Fruit fly (Drosophila melanogaster): ENCODE results near the gene CG2983.

The CG2983 gene

dm6 chr2L:2878188-2878587 lies 30.8 kb downstream of the CG2983 start, which contains the start of the genes Prx6a and Sbat (continued):
- TF ChIP-seq zfh1 (GFP tag; IDR thresholded peaks at IDR 0.05), result 0 out of 3 replicates have a peak, but pooled peaks have one; percentile 48
- peak; percentile 46 for TF ChIP-seq Mad (GFP tag; optimal IDR thresholded peaks at IDR 0.05)
- peak; percentile 74 for TF ChIP-seq dpn (GFP tag; optimal IDR thresholded peaks at IDR 0.05)
- peak; percentile 27 for TF ChIP-seq CG12071 (GFP tag; optimal IDR thresholded peaks at IDR 0.05)
- TF ChIP-seq CG17359 (tag; optimal IDR thresholded peaks at IDR 0.05), result peak; percentile 72
- TF ChIP-seq CG11504 (tag; optimal IDR thresholded peaks at IDR 0.05), result peak; percentile 69
- peak; percentile 75 for TF ChIP-seq Fer3 (tag; optimal IDR thresholded peaks at IDR 0.05)
- peak; percentile 88 for TF ChIP-seq CG8478 (optimal IDR thresholded peaks at IDR 0.05)
- peak; percentile 30 for TF ChIP-seq cwo (GFP tag; optimal IDR thresholded peaks at IDR 0.05)
- 0 out of 3 replicates have a peak, but pooled peaks have one; percentile 65 for TF ChIP-seq CG11456 (GFP tag; IDR thresholded peaks at IDR 0.05)
- TF ChIP-seq pzg (GFP tag; optimal IDR thresholded peaks at IDR 0.05), result peak; percentile 84
- peak; percentile 17 for TF ChIP-seq CTCF (GFP tag; optimal IDR thresholded peaks at IDR 0.05)
- TF ChIP-seq Six4 (GFP tag; optimal IDR thresholded peaks at IDR 0.05), result peak; percentile 41
- TF ChIP-seq CG15601 (tag; optimal IDR thresholded peaks at IDR 0.05), result peak; percentile 53
- TF ChIP-seq CG30431 (GFP tag; optimal IDR thresholded peaks at IDR 0.05), result peak; percentile 44
- peak; percentile 72 for TF ChIP-seq zen (tag; optimal IDR thresholded peaks at IDR 0.05)
- peak; percentile 67 for TF ChIP-seq tx (GFP tag; optimal IDR thresholded peaks at IDR 0.05)
- TF ChIP-seq kah (GFP tag; optimal IDR thresholded peaks at IDR 0.05), result peak; percentile 14
- TF ChIP-seq trh (GFP tag; optimal IDR thresholded peaks at IDR 0.05), result peak; percentile 66
- TF ChIP-seq lola (GFP tag; optimal IDR thresholded peaks at IDR 0.05), result peak in 1 of 3 experiments; percentile 70
- TF ChIP-seq gce (GFP tag; IDR thresholded peaks at IDR 0.05), result no peak
- 0 out of 2 replicates have a peak, but pooled peaks have one; percentile 8 for TF ChIP-seq ttk (GFP tag; IDR thresholded peaks at IDR 0.05)
- no peak for TF ChIP-seq sc (optimal IDR thresholded peaks at IDR 0.05)
- no peak for TF ChIP-seq sc (GFP tag; optimal IDR thresholded peaks at IDR 0.05)
- peak; percentile 10; the same call in 1 of the 2 replicates for TF ChIP-seq Doc2 (GFP tag; IDR thresholded peaks at IDR 0.05)
- TF ChIP-seq cg (GFP tag; optimal IDR thresholded peaks at IDR 0.05), result peak; percentile 95
- TF ChIP-seq CG15514 (GFP tag; optimal IDR thresholded peaks at IDR 0.05), result peak; percentile 100
- TF ChIP-seq CG8765 (GFP tag; IDR thresholded peaks at IDR 0.05), result peak; percentile 60; the same call in 1 of the 2 replicates
- peak; percentile 46 for TF ChIP-seq Ets97D (GFP tag; optimal IDR thresholded peaks at IDR 0.05)
- TF ChIP-seq CG13894 (tag; optimal IDR thresholded peaks at IDR 0.05), result peak; percentile 85
- peak; percentile 48 for TF ChIP-seq CG13287 (GFP tag; IDR thresholded peaks at IDR 0.05; ENCODE audit: partially characterized antibody)
- TF ChIP-seq CG18764 (GFP tag; optimal IDR thresholded peaks at IDR 0.05), result peak; percentile 57
- TF ChIP-seq CG3281 (GFP tag; optimal IDR thresholded peaks at IDR 0.05), result peak; percentile 76
- TF ChIP-seq CG4854 (GFP tag; optimal IDR thresholded peaks at IDR 0.05), result peak; percentile 42
- peak; percentile 97 for TF ChIP-seq row (GFP tag; IDR thresholded peaks at IDR 0.05)
- TF ChIP-seq exex (tag; optimal IDR thresholded peaks at IDR 0.05), result peak; percentile 55
- TF ChIP-seq CG11723 (GFP tag; optimal IDR thresholded peaks at IDR 0.05), result peak; percentile 40
- TF ChIP-seq CG6854 (GFP tag; optimal IDR thresholded peaks at IDR 0.05), result peak; percentile 21
- peak; percentile 81 for TF ChIP-seq lmd (GFP tag; IDR thresholded peaks at IDR 0.05)
- TF ChIP-seq CG7987 (GFP tag; optimal IDR thresholded peaks at IDR 0.05), result peak; percentile 39
- peak; percentile 32; the same call in 1 of the 2 replicates for TF ChIP-seq Scr (GFP tag; IDR thresholded peaks at IDR 0.05; ENCODE audit: partially characterized antibody)
- TF ChIP-seq mld (GFP tag; IDR thresholded peaks at IDR 0.05; ENCODE audit: partially characterized antibody), result no peak
- TF ChIP-seq CG11398 (GFP tag; optimal IDR thresholded peaks at IDR 0.05), result peak; percentile 62
- peak; percentile 59 for TF ChIP-seq CG10209 (GFP tag; optimal IDR thresholded peaks at IDR 0.05)
- peak; percentile 68 for TF ChIP-seq CG10654 (GFP tag; optimal IDR thresholded peaks at IDR 0.05)
- no peak for TF ChIP-seq tna (GFP tag; IDR thresholded peaks at IDR 0.05; ENCODE audit: partially characterized antibody)
- no peak for TF ChIP-seq btn (GFP tag; optimal IDR thresholded peaks at IDR 0.05)
- peak; percentile 52; the same call in 1 of the 3 replicates for TF ChIP-seq ase (GFP tag; IDR thresholded peaks at IDR 0.05)
- peak; percentile 80 for TF ChIP-seq CG14710 (tag; optimal IDR thresholded peaks at IDR 0.05)
- peak; percentile 72 for TF ChIP-seq CG1233 (GFP tag; optimal IDR thresholded peaks at IDR 0.05)

All from whole organism, embryonic.